Worm (Caenorhabditis elegans): ENCODE data around the gene srg-53.

The srg-53 gene

DNA sequence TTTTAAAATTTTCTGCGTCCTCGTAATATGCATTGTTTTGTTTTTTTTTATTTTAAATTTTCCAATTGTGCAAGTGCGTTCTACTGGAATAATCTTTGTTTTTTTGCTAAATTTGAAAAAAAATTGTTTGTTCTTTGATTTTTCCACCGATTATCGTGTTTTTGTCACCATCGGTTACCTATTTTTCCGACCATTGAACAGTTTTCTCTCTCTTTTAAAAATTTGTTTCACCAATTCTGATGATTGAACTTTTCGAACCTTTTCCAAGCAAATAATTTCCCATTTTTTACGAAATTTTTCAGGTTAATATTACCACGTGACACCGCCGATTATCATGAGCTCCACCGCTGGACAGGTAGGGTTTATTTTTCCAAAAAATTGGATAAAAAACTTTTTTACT is 32.2 kb downstream of the srg-53 start, which contains the start of gene adh-5:
Gene adh-5 (plus strand): TSS at position 301 of the 400 bp plus-strand sequence.
- no peak for TF ChIP-seq ceh-82 (tag; optimal IDR thresholded peaks at IDR 0.05)
- no peak for TF ChIP-seq ztf-4 (tag; optimal IDR thresholded peaks at IDR 0.05)
- TF ChIP-seq nhr-237 (tag; optimal IDR thresholded peaks at IDR 0.05), result no peak
- no peak for TF ChIP-seq sma-3 (GFP tag; optimal IDR thresholded peaks at IDR 0.05)
- no peak for TF ChIP-seq nhr-23 (tag; optimal IDR thresholded peaks at IDR 0.05)

DNA sequence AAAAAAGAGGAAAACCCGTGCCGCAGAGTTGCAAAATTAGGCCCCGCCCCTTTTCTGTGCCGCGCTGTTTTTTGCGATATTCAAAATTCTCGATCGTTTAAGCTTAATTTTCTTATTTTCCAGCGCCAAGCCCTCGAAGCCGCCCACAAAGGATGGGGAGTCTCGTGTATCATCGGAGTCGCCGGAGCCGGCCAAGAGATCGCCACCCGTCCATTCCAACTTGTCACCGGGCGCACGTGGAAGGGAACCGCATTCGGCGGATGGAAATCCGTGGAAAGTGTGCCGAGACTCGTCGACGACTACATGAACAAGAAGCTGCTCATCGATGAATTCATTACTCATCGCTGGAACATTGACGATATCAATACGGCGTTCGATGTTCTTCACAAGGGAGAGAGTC is 36.4 kb downstream of the srg-53 start:
- TF ChIP-seq snpc-4 (tag; optimal IDR thresholded peaks at IDR 0.05), result no peak
- no peak for TF ChIP-seq R02D3.7 (tag; optimal IDR thresholded peaks at IDR 0.05)
- no peak for TF ChIP-seq ama-1 (optimal IDR thresholded peaks at IDR 0.05)
- no peak for TF ChIP-seq lin-13 (GFP tag; optimal IDR thresholded peaks at IDR 0.05)
- no peak for TF ChIP-seq nhr-10 (tag; optimal IDR thresholded peaks at IDR 0.05)
- TF ChIP-seq zag-1 (tag; optimal IDR thresholded peaks at IDR 0.05), result no peak
- TF ChIP-seq nhr-23 (tag; optimal IDR thresholded peaks at IDR 0.05), result no peak
- no peak for TF ChIP-seq nhr-6 (tag; optimal IDR thresholded peaks at IDR 0.05)
- no peak for TF ChIP-seq nhr-21 (tag; optimal IDR thresholded peaks at IDR 0.05)
- no peak for TF ChIP-seq nhr-237 (tag; optimal IDR thresholded peaks at IDR 0.05)
- TF ChIP-seq nhr-12 (tag; optimal IDR thresholded peaks at IDR 0.05), result no peak
- TF ChIP-seq blmp-1 (tag; optimal IDR thresholded peaks at IDR 0.05; ENCODE audit: insufficient read depth), result no peak
- no peak for TF ChIP-seq nhr-129 (tag; optimal IDR thresholded peaks at IDR 0.05)
- no peak for TF ChIP-seq elt-1 (tag; optimal IDR thresholded peaks at IDR 0.05)

- TF ChIP-seq lin-13 (GFP tag; optimal IDR thresholded peaks at IDR 0.05) (no peak), nhr-237 (tag; optimal IDR thresholded peaks at IDR 0.05) (no peak), ZK546.5 (tag; optimal IDR thresholded peaks at IDR 0.05) (no peak), aly-2 (tag; optimal IDR thresholded peaks at IDR 0.05) (no peak), lin-11 (tag; optimal IDR thresholded peaks at IDR 0.05) (no peak), lsy-2 (tag; optimal IDR thresholded peaks at IDR 0.05) (no peak), nhr-25 (tag; optimal IDR thresholded peaks at IDR 0.05) (no peak), zag-1 (tag; optimal IDR thresholded peaks at IDR 0.05) (no peak), nhr-12 (tag; optimal IDR thresholded peaks at IDR 0.05) (no peak), unc-39 (tag; optimal IDR thresholded peaks at IDR 0.05) (no peak), nhr-23 (tag; optimal IDR thresholded peaks at IDR 0.05) (no peak), sem-4 (tag; optimal IDR thresholded peaks at IDR 0.05) (no peak), fos-1 (tag; optimal IDR thresholded peaks at IDR 0.05) (no peak)
These were observed 38.2 kb downstream of the srg-53 start, which contains the start of gene H24K24.2 for ce11 chrV:917488-917887. H24K24.2 (plus strand) TSS chrV:917788.

Data from whole organism, L2 larva.